Fruit fly (Drosophila melanogaster): ENCODE measurements around the gene Ace.

Ace gene

DNA sequence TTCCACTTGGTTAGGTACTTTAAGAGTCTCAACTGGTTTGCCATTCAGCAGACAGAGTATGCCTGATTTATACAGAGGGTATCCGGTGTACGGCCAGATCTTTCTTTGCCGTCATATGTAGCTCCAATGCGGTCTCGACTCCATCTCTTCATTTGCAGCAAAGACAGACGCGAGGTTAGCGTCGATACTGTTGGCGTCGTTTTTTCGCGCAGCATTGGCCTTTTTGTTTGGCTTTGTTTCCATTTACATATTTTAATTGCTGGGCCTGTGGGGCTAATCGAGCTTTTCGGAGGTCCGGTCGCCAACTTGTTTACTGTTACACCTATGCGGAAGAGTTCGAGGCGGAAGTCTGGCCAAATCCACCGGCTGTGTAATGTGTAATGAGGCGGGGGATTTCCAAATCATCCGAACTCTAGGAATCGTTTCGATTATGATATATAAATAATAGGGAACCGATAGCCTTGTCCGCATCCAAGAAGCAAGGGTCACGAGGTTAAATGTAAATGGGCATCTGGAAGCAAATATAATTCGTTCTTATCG lies 15.0 kb upstream of the Ace start:
- no peak for TF ChIP-seq noc (tag; optimal IDR thresholded peaks at IDR 0.05)

dm6 chr3R:13273462-13273861 lies 14.1 kb upstream of the Ace start:
- no peak for TF ChIP-seq noc (tag; optimal IDR thresholded peaks at IDR 0.05)

DNA sequence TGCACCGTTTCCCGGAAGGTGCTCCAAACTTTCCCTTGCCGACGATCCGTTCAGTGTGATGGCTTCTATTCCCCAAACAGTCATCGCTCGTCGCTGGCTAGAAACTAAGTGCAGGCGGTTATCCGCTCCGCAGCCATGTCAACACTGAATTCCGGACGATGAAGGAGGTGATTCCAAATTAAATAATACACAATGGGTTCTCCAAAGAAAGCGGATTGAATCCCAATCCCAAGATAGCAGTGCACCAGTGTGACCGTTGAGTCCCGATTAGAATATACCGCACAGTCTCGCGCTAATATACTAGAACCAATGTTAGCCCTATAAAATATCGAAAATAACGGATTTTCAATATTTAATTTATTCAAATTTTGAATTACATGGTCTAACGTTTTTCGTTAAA lies 12.4 kb upstream of the Ace start, which contains the start of gene TBC1D5:
Gene TBC1D5, minus strand, starts transcription at position 254 of the 400 bp plus-strand sequence.
- TF ChIP-seq noc (tag; optimal IDR thresholded peaks at IDR 0.05) = no peak

DNA sequence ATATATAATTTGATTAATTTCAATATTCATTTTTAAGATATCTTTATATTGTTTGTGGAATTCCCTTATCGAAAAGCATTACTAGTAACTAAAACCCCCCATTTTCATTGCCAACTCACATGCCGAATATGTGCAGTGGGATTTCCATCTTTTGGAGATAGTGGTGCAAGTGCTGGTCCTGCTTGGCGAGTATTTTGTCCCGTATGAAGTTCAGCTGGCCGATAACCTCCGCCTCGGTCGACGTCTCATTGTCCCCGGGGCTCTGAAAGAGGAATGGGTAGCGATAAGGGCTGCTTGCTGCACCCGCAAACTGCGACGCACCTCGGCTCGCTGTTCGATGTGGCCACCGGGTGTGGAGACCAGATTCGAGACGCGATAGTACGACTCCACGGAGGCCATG lies 11.3 kb upstream of the Ace start:
- TF ChIP-seq noc (tag; optimal IDR thresholded peaks at IDR 0.05) = no peak

DNA sequence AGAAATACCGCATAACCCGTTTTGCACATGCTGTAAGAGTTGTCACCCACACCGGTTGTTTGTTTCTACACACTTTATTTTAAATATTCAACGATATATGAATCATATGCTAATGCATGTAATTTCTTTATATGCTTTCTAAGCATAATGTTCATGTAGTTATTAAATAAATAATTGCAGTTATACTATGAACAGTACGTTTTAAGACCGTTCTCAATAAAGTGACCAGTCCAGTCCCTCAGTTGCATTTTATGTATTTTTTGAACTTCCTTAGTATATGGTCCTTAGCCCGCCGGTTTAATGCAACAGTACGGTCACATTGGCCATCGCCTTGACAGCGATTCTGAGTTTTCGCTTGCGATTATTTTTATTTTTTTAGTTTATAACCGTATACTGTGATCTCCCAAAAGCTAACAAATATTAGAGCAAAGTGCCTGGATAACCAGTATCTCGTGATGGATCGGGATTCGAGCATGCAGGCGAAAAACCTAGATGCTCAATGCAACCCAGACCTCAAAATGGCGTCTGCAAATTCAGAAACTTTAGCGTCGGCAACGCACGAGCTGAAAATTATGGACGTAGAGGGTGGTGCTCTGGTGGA lies 4.8 kb upstream of the Ace start, which contains the start of gene Ravus:
Gene Ravus, minus strand, starts transcription at position 1 of the 601 bp plus-strand sequence.
- TF ChIP-seq noc (tag; optimal IDR thresholded peaks at IDR 0.05) = peak; percentile 72

DNA sequence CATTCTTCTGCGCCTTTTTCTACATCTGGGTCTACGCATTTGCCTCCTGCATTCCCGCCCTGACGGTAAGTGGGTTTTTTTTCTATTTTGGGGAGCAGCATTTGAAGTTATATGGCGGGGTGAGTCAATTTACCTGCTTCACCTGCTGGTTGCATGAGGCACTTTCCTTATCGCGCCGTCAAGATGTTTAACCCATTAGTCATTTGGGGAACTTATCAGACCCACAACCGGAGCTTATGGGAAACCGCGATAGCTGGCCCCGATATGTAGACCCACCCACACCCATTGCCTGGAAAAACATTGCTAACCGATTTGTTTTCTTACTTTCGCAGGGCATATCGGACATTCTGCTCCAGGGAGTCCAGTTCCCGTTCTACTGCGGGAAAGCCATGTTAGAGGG lies 2.4 kb upstream of the Ace start:
- no peak for TF ChIP-seq noc (tag; optimal IDR thresholded peaks at IDR 0.05)

- no peak for TF ChIP-seq noc (tag; optimal IDR thresholded peaks at IDR 0.05)
These were observed 877 bp upstream of the Ace start, which contains the start of gene CG11686 for dm6 chr3R:13260114-13260673. Gene CG11686 (plus strand): TSS chr3R:13260356.

dm6 chr3R:13257110-13257509 lies 2.2 kb downstream of the Ace start:
- TF ChIP-seq noc (tag; optimal IDR thresholded peaks at IDR 0.05) = no peak

- TF ChIP-seq noc (tag; optimal IDR thresholded peaks at IDR 0.05) = no peak
These were observed 17.6 kb downstream of the Ace start for dm6 chr3R:13241726-13242125.

DNA sequence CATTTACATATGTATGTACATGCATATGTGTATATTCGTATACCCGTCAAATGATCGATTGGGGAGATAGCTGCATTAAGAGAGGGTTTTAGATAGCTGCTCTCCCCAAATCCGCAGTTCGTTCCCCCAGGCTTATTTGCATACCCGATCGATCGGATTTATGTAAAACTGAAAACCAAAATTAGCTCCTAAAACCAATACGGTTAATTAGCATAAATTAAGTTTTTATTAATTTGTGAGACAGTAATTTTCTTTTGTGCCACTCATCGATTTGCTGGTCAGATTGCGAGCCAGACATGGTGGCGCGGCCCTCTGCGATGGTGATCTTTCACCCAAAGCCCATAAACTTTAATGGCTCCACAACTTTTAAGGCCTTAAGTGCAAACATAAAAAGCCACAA lies 28.1 kb downstream of the Ace start:
- TF ChIP-seq noc (tag; optimal IDR thresholded peaks at IDR 0.05) = no peak

DNA sequence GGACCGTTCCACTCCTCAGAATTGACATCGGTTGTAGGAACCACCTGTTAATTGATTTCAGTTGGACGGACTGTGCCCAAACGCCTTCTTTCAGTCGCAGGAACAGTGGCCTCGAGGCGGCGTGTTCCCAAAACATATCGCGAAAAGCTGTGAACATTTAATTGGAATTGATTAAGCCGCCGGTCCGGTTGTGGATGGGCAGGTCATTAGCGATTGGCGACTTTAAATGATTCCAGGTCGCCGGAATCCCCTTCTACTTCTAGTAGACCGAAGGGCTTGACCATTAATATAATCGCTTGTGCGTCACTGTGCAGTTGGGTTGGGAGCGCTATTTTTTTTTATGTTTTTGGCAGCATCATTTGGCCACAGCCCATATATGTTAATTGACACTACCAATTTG lies 37.5 kb downstream of the Ace start:
- TF ChIP-seq noc (tag; optimal IDR thresholded peaks at IDR 0.05) = peak; percentile 51

dm6 chr3R:13220478-13220877 lies 38.8 kb downstream of the Ace start, which contains the start of gene CG8476:
Gene CG8476 (minus strand): TSS chr3R:13220578.
- TF ChIP-seq noc (tag; optimal IDR thresholded peaks at IDR 0.05) = no peak

dm6 chr3R:13218733-13219132 lies 40.6 kb downstream of the Ace start:
- TF ChIP-seq noc (tag; optimal IDR thresholded peaks at IDR 0.05) = no peak

DNA sequence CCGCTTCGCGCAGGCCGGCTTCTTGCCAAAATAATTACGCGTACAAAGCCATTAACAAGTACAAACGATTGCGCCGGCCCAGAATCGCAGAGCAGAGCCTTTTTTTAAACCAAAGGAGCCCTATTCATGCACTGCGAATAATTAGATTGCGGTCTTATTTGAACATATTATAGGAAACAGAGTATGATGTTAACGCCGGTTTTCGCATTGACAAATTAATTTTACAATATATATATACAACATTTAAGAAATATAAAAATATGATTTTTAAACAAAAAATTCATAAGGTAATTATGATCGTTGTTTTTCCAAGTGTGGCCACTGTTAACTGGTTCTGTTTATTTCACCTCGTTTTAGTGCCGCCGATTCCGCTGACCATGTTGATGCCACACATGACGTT lies 44.2 kb downstream of the Ace start:
- no peak for TF ChIP-seq noc (tag; optimal IDR thresholded peaks at IDR 0.05)

DNA sequence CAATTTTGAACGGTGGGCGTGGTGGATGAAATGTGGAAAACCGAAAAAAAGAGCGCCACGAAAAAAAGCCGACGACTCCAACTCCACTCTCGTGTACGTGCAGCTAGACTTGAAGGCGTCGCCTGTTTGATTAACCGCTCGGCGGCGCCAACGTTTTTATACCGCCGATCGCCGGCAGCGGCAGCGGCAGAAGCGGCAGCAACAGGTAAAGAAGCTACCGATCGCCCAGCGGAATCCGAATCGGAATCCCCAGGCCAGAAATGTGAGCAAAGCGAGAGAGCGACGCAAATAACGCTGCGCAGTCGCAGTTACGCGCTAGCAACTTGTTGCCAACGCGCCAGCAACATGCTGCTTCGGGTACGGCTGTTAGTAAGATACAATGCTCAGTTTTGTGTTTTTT lies 45.0 kb downstream of the Ace start, which contains the start of gene CG8483:
Gene CG8483, minus strand, starts transcription at position 119 of the 400 bp plus-strand sequence.
- no peak for TF ChIP-seq noc (tag; optimal IDR thresholded peaks at IDR 0.05)

DNA sequence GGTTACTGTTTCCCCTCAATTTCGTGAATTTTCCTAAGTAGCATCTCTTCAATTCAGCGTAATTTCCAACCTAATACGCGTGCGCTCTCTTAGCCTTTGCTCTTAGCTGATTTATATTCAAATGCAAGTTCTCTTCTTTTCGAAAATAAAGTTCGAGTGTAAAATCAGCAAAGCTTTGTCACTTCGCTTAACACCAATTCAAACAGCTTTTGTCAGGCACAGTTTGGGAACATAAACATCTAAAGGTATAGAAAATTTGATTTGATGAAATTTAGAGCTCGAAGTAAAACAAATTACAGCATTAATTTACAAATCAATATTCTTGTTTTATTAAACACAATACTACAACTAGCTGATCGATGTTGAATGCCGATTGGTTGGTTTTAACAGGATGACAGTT lies 50.9 kb downstream of the Ace start:
- TF ChIP-seq noc (tag; optimal IDR thresholded peaks at IDR 0.05) = no peak

dm6 chr3R:13200402-13200801 lies 58.9 kb downstream of the Ace start:
- no peak for TF ChIP-seq noc (tag; optimal IDR thresholded peaks at IDR 0.05)
